Fruit fly (Drosophila melanogaster) whole organism, embryonic: Measurements from ENCODE around the gene Sgf11.

Experiments
- CG17568 ChIP-seq: fragments of 200-800 bp; sonication (Bioruptor generic); optimal IDR thresholded peaks from 2 replicates; lab custom pipeline; 2018; ENCODE audit warnings: missing biosample characterization, mild to moderate bottlenecking, missing genetic modification characterization, moderate library complexity
- CG43689 ChIP-seq: fragments of 200-800 bp; sonication (Bioruptor generic); IDR thresholded peaks from 2 replicates; pipeline ENCODE4 v1.3.6; 2022; ENCODE audit warnings: missing biosample characterization, missing genetic modification characterization
- Jarid2 ChIP-seq: fragments of 200-800 bp; sonication (Bioruptor generic); optimal IDR thresholded peaks from 3 replicates; lab custom pipeline; 2017; ENCODE audit warnings: mild to moderate bottlenecking, missing biosample characterization, missing genetic modification reagents, missing genetic modification characterization
- Vsx1 ChIP-seq: fragments of 200-800 bp; sonication (Bioruptor generic); optimal IDR thresholded peaks from 2 replicates; lab custom pipeline; 2017; ENCODE audit warnings: missing biosample characterization, mild to moderate bottlenecking, missing genetic modification characterization, missing genetic modification reagents

DNA sequence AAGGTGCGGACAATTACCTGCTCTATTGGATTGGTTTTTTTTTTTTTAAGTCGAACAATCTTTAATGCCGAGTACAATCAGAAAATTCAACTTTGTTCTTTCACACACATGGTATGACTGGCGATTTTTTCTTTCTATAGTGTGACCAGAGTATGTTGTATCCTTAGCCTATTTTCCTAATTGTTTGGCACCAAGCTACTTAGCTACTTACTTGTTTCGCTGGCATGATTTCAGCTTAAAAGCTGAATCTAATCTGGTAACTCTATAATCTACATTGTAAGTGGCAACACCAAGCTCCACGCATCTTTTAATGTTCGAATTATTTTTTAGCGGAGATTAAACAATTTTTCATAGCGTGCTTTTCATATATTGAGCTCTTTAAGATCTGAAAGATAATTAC is 41.5 kb upstream of the Sgf11 start, which contains the start of gene CG12477:
- TF ChIP-seq CG43689 (GFP tag; lab: Robert Waterston, UW) (no peak), Jarid2 (GFP tag; lab: Kevin White, UChicago) (no peak), Vsx1 (no peak), CG17568 (GFP tag; lab: Kevin White, UChicago) (no peak)
